Worm (Caenorhabditis elegans): ENCODE results near the gene C01G6.2.

ce11 chrII:9304849-9305248 lies 38.0 kb downstream of the C01G6.2 start:
- no peak for TF ChIP-seq alr-1 (tag; optimal IDR thresholded peaks at IDR 0.05)
- no peak for TF ChIP-seq nhr-77 (tag; optimal IDR thresholded peaks at IDR 0.05)
